Worm (Caenorhabditis elegans) whole organism, mixed stage, embryonic: ENCODE results near the gene sdz-26.
A peak's percentile ranks its signal among the peaks of the same experiment; 100 is the strongest.

ENCODE experiments used
- M03D4.4 ChIP-seq: sonication (generic microtip); optimal IDR thresholded peaks from 2 replicates; lab custom pipeline; 2017; ENCODE audit warnings: mild to moderate bottlenecking, missing genetic modification characterization, missing compliant biosample characterization
- bed-3 ChIP-seq: fragments of 200-800 bp; sonication (Bioruptor generic); optimal IDR thresholded peaks from 3 replicates; lab custom pipeline; 2018; ENCODE audit warnings: mild to moderate bottlenecking, missing genetic modification characterization, moderate library complexity, missing compliant biosample characterization
- ceh-39 ChIP-seq: fragments of 150-350 bp; optimal IDR thresholded peaks from 2 replicates; lab custom pipeline; 2014; ENCODE audit warnings: missing biosample characterization, missing genetic modification characterization
- ceh-43 ChIP-seq: fragments of 200-800 bp; sonication (Bioruptor generic); optimal IDR thresholded peaks from 2 replicates; lab custom pipeline; 2018; ENCODE audit warnings: mild to moderate bottlenecking, missing genetic modification characterization, moderate library complexity, missing compliant biosample characterization
- ceh-83 ChIP-seq: fragments of 200-800 bp; sonication (Bioruptor generic); optimal IDR thresholded peaks from 2 replicates; lab custom pipeline; 2018; ENCODE audit warnings: mild to moderate bottlenecking, missing genetic modification characterization, missing compliant biosample characterization
- ces-1 ChIP-seq: fragments of 150-350 bp; optimal IDR thresholded peaks from 2 replicates; lab custom pipeline; 2014; ENCODE audit warnings: missing biosample characterization, missing genetic modification reagents, missing genetic modification characterization
- cnd-1 ChIP-seq: fragments of 200-800 bp; sonication (Bioruptor generic); optimal IDR thresholded peaks from 2 replicates; lab custom pipeline; 2018; ENCODE audit warnings: mild to moderate bottlenecking, missing genetic modification characterization, missing compliant biosample characterization
- elt-1 ChIP-seq: sonication (generic microtip); optimal IDR thresholded peaks from 2 replicates; lab custom pipeline; 2017; ENCODE audit warnings: missing genetic modification characterization, mild to moderate bottlenecking, missing compliant biosample characterization, antibody characterized with exemption, moderate library complexity, borderline replicate concordance; ENCODE audit not compliant: insufficient read depth
- elt-3 ChIP-seq: fragments of 150-350 bp; optimal IDR thresholded peaks from 2 replicates; lab custom pipeline; 2014; ENCODE audit warnings: missing biosample characterization, missing genetic modification characterization
- flh-1 ChIP-seq: fragments of 200-800 bp; sonication (Bioruptor generic); optimal IDR thresholded peaks from 2 replicates; lab custom pipeline; 2018; ENCODE audit warnings: mild to moderate bottlenecking, missing genetic modification characterization, moderate library complexity, missing compliant biosample characterization
- hlh-1 ChIP-seq: fragments of 150-350 bp; optimal IDR thresholded peaks from 2 replicates; lab custom pipeline; 2014; ENCODE audit warnings: missing biosample characterization, missing genetic modification reagents, missing genetic modification characterization
- lin-13 ChIP-seq: fragments of 150-350 bp; optimal IDR thresholded peaks from 2 replicates; lab custom pipeline; 2014; ENCODE audit warnings: missing biosample characterization, missing genetic modification characterization
- lin-32 ChIP-seq: fragments of 200-800 bp; sonication (Bioruptor generic); optimal IDR thresholded peaks from 2 replicates; lab custom pipeline; 2018; ENCODE audit warnings: mild to moderate bottlenecking, missing genetic modification characterization, missing compliant biosample characterization
- lsy-2 ChIP-seq: fragments of 150-350 bp; optimal IDR thresholded peaks from 2 replicates; lab custom pipeline; 2014; ENCODE audit warnings: missing biosample characterization, missing genetic modification characterization
- mab-5 ChIP-seq: fragments of 150-350 bp; optimal IDR thresholded peaks from 2 replicates; lab custom pipeline; 2014; ENCODE audit warnings: missing biosample characterization, missing genetic modification characterization
- mep-1 ChIP-seq: fragments of 150-350 bp; optimal IDR thresholded peaks from 2 replicates; lab custom pipeline; 2017; ENCODE audit warnings: missing biosample characterization, missing genetic modification reagents, missing genetic modification characterization, inconsistent platforms
- mls-2 ChIP-seq: sonication (generic microtip); optimal IDR thresholded peaks from 2 replicates; lab custom pipeline; 2016; ENCODE audit warnings: mild to moderate bottlenecking, missing genetic modification characterization, moderate library complexity, missing compliant biosample characterization
- nhr-12 ChIP-seq: fragments of 150-350 bp; optimal IDR thresholded peaks from 2 replicates; lab custom pipeline; 2014; ENCODE audit warnings: missing biosample characterization, missing genetic modification characterization
- nhr-2 ChIP-seq: fragments of 150-350 bp; optimal IDR thresholded peaks from 2 replicates; lab custom pipeline; 2014; ENCODE audit warnings: missing biosample characterization, missing genetic modification characterization
- nhr-237 ChIP-seq: fragments of 150-350 bp; optimal IDR thresholded peaks from 2 replicates; lab custom pipeline; 2014; ENCODE audit warnings: missing biosample characterization, missing genetic modification characterization
- nhr-28 ChIP-seq: fragments of 150-350 bp; optimal IDR thresholded peaks from 2 replicates; lab custom pipeline; 2014; ENCODE audit warnings: missing biosample characterization, missing genetic modification characterization
- pha-4 ChIP-seq: fragments of 150-350 bp; optimal IDR thresholded peaks from 2 replicates; lab custom pipeline; 2018; ENCODE audit warnings: missing biosample characterization, missing genetic modification reagents, missing genetic modification characterization
- sem-2 ChIP-seq: fragments of 200-800 bp; sonication (Bioruptor generic); optimal IDR thresholded peaks from 2 replicates; lab custom pipeline; 2018; ENCODE audit warnings: mild to moderate bottlenecking, missing genetic modification characterization, missing compliant biosample characterization
- snpc-4 ChIP-seq: fragments of 150-350 bp; optimal IDR thresholded peaks from 2 replicates; lab custom pipeline; 2014; ENCODE audit warnings: missing biosample characterization, missing genetic modification characterization
- sptf-1 ChIP-seq: sonication (generic microtip); optimal IDR thresholded peaks from 2 replicates; lab custom pipeline; 2017; ENCODE audit warnings: mild to moderate bottlenecking, missing genetic modification characterization, moderate library complexity, missing compliant biosample characterization
- tbx-8 ChIP-seq: fragments of 200-800 bp; sonication (Bioruptor generic); optimal IDR thresholded peaks from 2 replicates; lab custom pipeline; 2018; ENCODE audit warnings: mild to moderate bottlenecking, missing genetic modification characterization, moderate library complexity, missing compliant biosample characterization
- unc-120 ChIP-seq: sonication (generic microtip); optimal IDR thresholded peaks from 2 replicates; lab custom pipeline; 2017; ENCODE audit warnings: missing genetic modification characterization, missing compliant biosample characterization; ENCODE audit not compliant: poor library complexity, severe bottlenecking
- unc-39 ChIP-seq: fragments of 150-350 bp; optimal IDR thresholded peaks from 2 replicates; lab custom pipeline; 2014; ENCODE audit warnings: missing biosample characterization, missing genetic modification characterization
- unc-62 ChIP-seq: fragments of 150-350 bp; optimal IDR thresholded peaks from 2 replicates; lab custom pipeline; 2014; ENCODE audit warnings: missing biosample characterization, missing genetic modification reagents, missing genetic modification characterization
- zip-8 ChIP-seq: fragments of 150-350 bp; optimal IDR thresholded peaks from 2 replicates; lab custom pipeline; 2014; ENCODE audit warnings: missing biosample characterization, missing genetic modification characterization
- ztf-11 ChIP-seq: fragments of 150-350 bp; optimal IDR thresholded peaks from 2 replicates; lab custom pipeline; 2014; ENCODE audit warnings: missing biosample characterization, missing genetic modification characterization

The sdz-26 gene

DNA sequence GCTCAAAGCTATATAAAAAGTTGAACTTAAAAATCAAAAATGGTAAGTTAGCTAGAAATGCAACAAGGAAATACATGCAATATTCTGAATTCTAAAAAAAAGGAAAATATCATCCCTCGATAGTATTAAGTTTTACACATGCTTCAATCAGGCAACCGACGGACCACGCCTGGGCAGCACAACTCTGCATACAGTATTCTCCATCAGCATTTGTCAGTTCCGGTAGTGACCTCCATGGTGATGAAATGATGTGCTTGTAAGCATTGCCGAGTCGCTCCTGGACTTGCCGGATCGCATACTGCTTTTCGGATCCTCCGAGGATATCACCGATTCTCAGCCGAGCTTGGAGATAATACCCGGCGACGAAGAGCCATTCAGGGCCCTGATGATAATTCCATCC lies 30.8 kb upstream of the sdz-26 start:
- TF ChIP-seq ceh-83 (GFP tag; lab: Kevin White, UChicago) (no peak), tbx-8 (GFP tag; lab: Kevin White, UChicago) (no peak), ceh-43 (GFP tag; lab: Kevin White, UChicago) (no peak), ceh-39 (no peak), mep-1 (no peak)
- TF ChIP-seq, all 35 proteins: peak for 0

DNA sequence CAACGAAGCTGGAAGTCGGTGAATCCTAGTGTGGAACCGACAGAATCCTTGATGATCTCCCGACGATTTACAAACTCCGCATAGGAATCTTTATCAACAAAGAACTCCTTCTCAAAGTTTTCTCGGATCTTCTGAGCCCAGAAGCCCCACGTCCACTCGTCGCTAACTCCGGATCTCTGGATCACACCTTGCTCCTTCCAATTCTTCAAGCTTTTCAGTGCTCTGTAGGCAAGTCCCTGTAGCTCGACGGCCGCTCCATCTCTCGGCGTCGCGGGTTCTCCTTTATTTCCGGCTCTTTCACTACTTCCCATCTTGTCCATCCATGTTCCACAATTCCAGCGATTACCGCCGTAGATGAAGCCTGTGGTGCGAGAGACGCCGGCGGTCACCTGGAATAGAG lies 30.2 kb upstream of the sdz-26 start:
- TF ChIP-seq ceh-43 (GFP tag; lab: Kevin White, UChicago) (no peak), hlh-1 (tag; lab: Kevin White, UChicago) (no peak), unc-120 (no peak), snpc-4 (tag; lab: Kevin White, UChicago) (no peak), nhr-28 (tag; lab: Kevin White, UChicago) (no peak), pha-4 (tag; lab: Kevin White, UChicago) (no peak), cnd-1 (no peak), lin-13 (tag; lab: Kevin White, UChicago) (no peak), ceh-39 (no peak), elt-3 (tag; lab: Kevin White, UChicago) (no peak), ces-1 (GFP tag; lab: Kevin White, UChicago) (no peak)

DNA sequence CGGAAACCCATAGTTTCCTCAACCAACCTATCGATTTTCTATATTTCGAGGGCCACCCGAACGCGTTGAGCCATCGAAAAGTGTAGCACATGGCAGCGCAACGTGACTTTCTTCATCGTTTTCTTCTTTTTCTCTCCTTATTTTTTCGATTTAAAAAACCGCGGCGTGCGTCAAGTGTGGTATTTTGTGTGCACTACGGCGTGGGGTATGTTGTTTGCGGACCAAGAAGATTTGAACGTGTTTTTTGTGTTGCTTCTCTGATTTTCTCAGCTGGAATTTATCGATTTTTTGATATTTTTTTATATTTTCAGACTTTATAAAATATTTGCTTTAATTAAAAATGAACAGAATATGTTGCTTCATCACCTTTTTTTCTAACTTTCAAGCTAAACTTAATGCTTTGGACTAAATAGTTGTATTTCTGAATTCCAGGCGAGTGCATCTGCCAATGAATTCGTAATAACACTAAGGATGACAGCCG lies 23.6 kb upstream of the sdz-26 start, which contains the start of the genes agl-1 and pfs-2:
Gene agl-1, minus strand, starts transcription at position 178 of the 481 bp plus-strand sequence.
Gene pfs-2, plus strand, starts transcription at position 431 of the 481 bp plus-strand sequence.
- no peak for TF ChIP-seq ceh-83 (GFP tag; lab: Kevin White, UChicago)
- no peak for TF ChIP-seq flh-1 (GFP tag; lab: Kevin White, UChicago)
- peak; percentile 49 for TF ChIP-seq lin-13 (tag; lab: Kevin White, UChicago)
- TF ChIP-seq unc-120, result peak; percentile 12
- peak; percentile 46 for TF ChIP-seq ceh-43 (GFP tag; lab: Kevin White, UChicago)
- TF ChIP-seq tbx-8 (GFP tag; lab: Kevin White, UChicago), result no peak
- peak; percentile 76 for TF ChIP-seq nhr-237
- TF ChIP-seq mep-1, result peak; percentile 82
- TF ChIP-seq lsy-2 (tag; lab: Kevin White, UChicago), result peak; percentile 85
- peak; percentile 50 for TF ChIP-seq M03D4.4 (tag; lab: Kevin White, UChicago)
- peak; percentile 35 for TF ChIP-seq mls-2 (tag; lab: Kevin White, UChicago)
- TF ChIP-seq sptf-1 (tag; lab: Kevin White, UChicago), result peak; percentile 55
- no peak for TF ChIP-seq snpc-4 (tag; lab: Kevin White, UChicago)
- peak; percentile 51 for TF ChIP-seq ces-1 (GFP tag; lab: Kevin White, UChicago)
- TF ChIP-seq hlh-1 (tag; lab: Kevin White, UChicago), result peak; percentile 48
- peak; percentile 57 for TF ChIP-seq pha-4 (tag; lab: Kevin White, UChicago)
- peak; percentile 72 for TF ChIP-seq ceh-39
- no peak for TF ChIP-seq cnd-1
- no peak for TF ChIP-seq zip-8 (tag; lab: Kevin White, UChicago)
- TF ChIP-seq unc-39 (tag; lab: Kevin White, UChicago), result no peak
- TF ChIP-seq elt-1 (tag; lab: Kevin White, UChicago), result no peak

DNA sequence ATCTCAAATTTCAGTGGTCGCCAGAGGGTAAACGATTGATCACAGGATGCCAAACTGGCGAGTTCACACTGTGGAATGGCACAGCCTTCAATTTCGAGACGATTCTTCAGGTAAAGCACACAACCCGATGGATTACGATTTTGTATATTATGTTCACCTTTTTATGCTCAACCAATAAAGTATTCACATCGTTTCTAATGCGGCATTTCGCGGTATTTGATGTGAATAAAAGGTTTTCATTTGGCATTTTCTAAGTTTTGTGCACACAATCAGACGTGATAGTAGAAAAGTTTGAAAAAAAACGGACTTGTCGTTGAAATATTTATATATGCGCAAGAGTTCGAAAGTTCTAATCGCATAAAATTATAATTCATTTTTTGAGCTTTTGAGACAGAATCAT lies 22.5 kb upstream of the sdz-26 start:
- no peak for TF ChIP-seq mab-5 (tag; lab: Kevin White, UChicago)
- no peak for TF ChIP-seq elt-1 (tag; lab: Kevin White, UChicago)
- no peak for TF ChIP-seq flh-1 (GFP tag; lab: Kevin White, UChicago)
- TF ChIP-seq bed-3 (GFP tag; lab: Kevin White, UChicago), result no peak
- no peak for TF ChIP-seq zip-8 (tag; lab: Kevin White, UChicago)
- no peak for TF ChIP-seq unc-62
- TF ChIP-seq nhr-2 (tag; lab: Kevin White, UChicago), result no peak
- TF ChIP-seq nhr-12 (tag; lab: Kevin White, UChicago), result no peak
- TF ChIP-seq mep-1, result no peak
- no peak for TF ChIP-seq cnd-1
- TF ChIP-seq snpc-4 (tag; lab: Kevin White, UChicago), result no peak
- no peak for TF ChIP-seq ces-1 (GFP tag; lab: Kevin White, UChicago)
- TF ChIP-seq unc-39 (tag; lab: Kevin White, UChicago), result no peak
- no peak for TF ChIP-seq ceh-39
- no peak for TF ChIP-seq sem-2 (GFP tag; lab: Kevin White, UChicago)
- TF ChIP-seq ztf-11 (tag; lab: Kevin White, UChicago), result no peak
- TF ChIP-seq lin-13 (tag; lab: Kevin White, UChicago), result no peak
- TF ChIP-seq lin-32, result no peak
- TF ChIP-seq, all 35 proteins: peak for 0
